Fruit fly (Drosophila melanogaster) whole organism, wandering third instar larva: ENCODE measurements around the gene CG32075.

Source experiments
- Abd-B ChIP-seq: fragments of >200 bp; optimal IDR thresholded peaks from 2 replicates; lab custom pipeline; 2017; ENCODE audit warnings: missing biosample characterization, missing genetic modification characterization
- CG32264 ChIP-seq: fragments of 200-800 bp; sonication (Bioruptor generic); optimal IDR thresholded peaks from 2 replicates; lab custom pipeline; 2016; ENCODE audit warnings: missing biosample characterization, missing genetic modification characterization
- CG9705 ChIP-seq: fragments of 200-800 bp; sonication (Bioruptor generic); optimal IDR thresholded peaks from 2 replicates; lab custom pipeline; 2018; ENCODE audit warnings: missing biosample characterization, mild to moderate bottlenecking, missing genetic modification characterization
- CrebA ChIP-seq: fragments of 200-800 bp; sonication (Bioruptor generic); optimal IDR thresholded peaks from 2 replicates; lab custom pipeline; 2016; ENCODE audit warnings: missing biosample characterization, mild to moderate bottlenecking, missing genetic modification characterization, borderline replicate concordance
- Dfd ChIP-seq: fragments of >200 bp; optimal IDR thresholded peaks from 2 replicates; lab custom pipeline; 2017; ENCODE audit warnings: missing biosample characterization, missing genetic modification characterization
- HLH106 ChIP-seq: fragments of 200-800 bp; optimal IDR thresholded peaks from 3 replicates; lab custom pipeline; 2019; ENCODE audit warnings: missing biosample characterization, mild to moderate bottlenecking, missing genetic modification characterization, moderate library complexity
- Hnf4 ChIP-seq: fragments of 200-800 bp; sonication (Bioruptor generic); optimal IDR thresholded peaks from 2 replicates; lab custom pipeline; 2016; ENCODE audit warnings: missing biosample characterization, mild to moderate bottlenecking, missing genetic modification characterization
- Hr83 ChIP-seq: fragments of 200-300 bp; sonication (Bioruptor generic); optimal IDR thresholded peaks from 2 replicates; lab custom pipeline; 2016; ENCODE audit warnings: missing biosample characterization, mild to moderate bottlenecking, missing genetic modification characterization, moderate library complexity; ENCODE audit not compliant: poor library complexity, severe bottlenecking
- Myc ChIP-seq: fragments of >200 bp; optimal IDR thresholded peaks from 2 replicates; lab custom pipeline; 2017
- N ChIP-seq: fragments of >200 bp; optimal IDR thresholded peaks from 2 replicates; lab custom pipeline; 2018; ENCODE audit warnings: missing biosample characterization, missing external identifiers, missing genetic modification characterization
- OdsH ChIP-seq: fragments of 200-800 bp; sonication (Bioruptor generic); optimal IDR thresholded peaks from 2 replicates; lab custom pipeline; 2016; ENCODE audit warnings: missing biosample characterization, mild to moderate bottlenecking, missing genetic modification characterization
- Rel ChIP-seq, 2 experiments: fragments of 200-800 bp; sonication (Bioruptor generic) in 1 of 2; optimal IDR thresholded peaks; 2 replicates in 1 of 2; 3 replicates in 1 of 2; lab custom pipeline; 2016 to 2019; ENCODE audit warnings: mild to moderate bottlenecking in 2 of 2, missing biosample characterization in 2 of 2, missing genetic modification characterization in 2 of 2, moderate library complexity in 1 of 2
- Sp1 ChIP-seq: fragments of 200-800 bp; sonication (Bioruptor generic); optimal IDR thresholded peaks from 3 replicates; lab custom pipeline; 2019; ENCODE audit warnings: missing biosample characterization, mild to moderate bottlenecking, missing genetic modification characterization, moderate library complexity
- br ChIP-seq: fragments of 200-800 bp; sonication (Bioruptor generic); optimal IDR thresholded peaks from 2 replicates; lab custom pipeline; 2016; ENCODE audit warnings: missing biosample characterization, missing genetic modification characterization
- brk ChIP-seq: fragments of 200-800 bp; sonication (Bioruptor generic); optimal IDR thresholded peaks from 2 replicates; lab custom pipeline; 2016; ENCODE audit warnings: missing biosample characterization, mild to moderate bottlenecking, missing genetic modification characterization
- dmrt93B ChIP-seq: fragments of 200-800 bp; sonication (Bioruptor generic); optimal IDR thresholded peaks from 2 replicates; lab custom pipeline; 2018; ENCODE audit warnings: missing biosample characterization, mild to moderate bottlenecking, missing genetic modification characterization
- dsf ChIP-seq: sonication (Bioruptor generic); optimal IDR thresholded peaks from 2 replicates; lab custom pipeline; 2016; ENCODE audit warnings: missing biosample characterization, missing genetic modification characterization, borderline replicate concordance
- ey ChIP-seq: fragments of 200-800 bp; sonication (Bioruptor generic); optimal IDR thresholded peaks from 2 replicates; lab custom pipeline; 2016; ENCODE audit warnings: missing biosample characterization, missing genetic modification characterization
- foxo ChIP-seq, 2 experiments: fragments of 200-800 bp; sonication (Bioruptor generic); optimal IDR thresholded peaks; 2 replicates in 1 of 2; 3 replicates in 1 of 2; lab custom pipeline; 2016 to 2017; ENCODE audit warnings: missing biosample characterization in 2 of 2, missing genetic modification characterization in 2 of 2
- fru ChIP-seq: fragments of 200-800 bp; sonication (Bioruptor generic); optimal IDR thresholded peaks from 3 replicates; lab custom pipeline; 2016; ENCODE audit warnings: missing biosample characterization, mild to moderate bottlenecking, missing genetic modification characterization
- lola ChIP-seq: fragments of >200 bp; optimal IDR thresholded peaks from 2 replicates; lab custom pipeline; 2017; ENCODE audit warnings: missing biosample characterization, missing genetic modification characterization
- rgr ChIP-seq: fragments of 200-800 bp; sonication (Bioruptor generic); optimal IDR thresholded peaks from 3 replicates; lab custom pipeline; 2016; ENCODE audit warnings: missing biosample characterization, mild to moderate bottlenecking, missing genetic modification characterization
- sage ChIP-seq: fragments of 200-800 bp; sonication (Bioruptor generic); optimal IDR thresholded peaks from 2 replicates; lab custom pipeline; 2016; ENCODE audit warnings: missing biosample characterization, mild to moderate bottlenecking, missing genetic modification characterization
- tai ChIP-seq: sonication (Bioruptor generic); optimal IDR thresholded peaks from 2 replicates; lab custom pipeline; 2016; ENCODE audit warnings: missing biosample characterization, missing genetic modification characterization
- usp ChIP-seq: fragments of >200 bp; optimal IDR thresholded peaks from 2 replicates; lab custom pipeline; 2017; ENCODE audit warnings: missing biosample characterization, missing genetic modification characterization
- woc ChIP-seq: sonication (Bioruptor generic); optimal IDR thresholded peaks from 2 replicates; lab custom pipeline; 2016; ENCODE audit warnings: missing biosample characterization, mild to moderate bottlenecking, missing genetic modification characterization

Gene CG32075

dm6 chr3L:11033327-11033975, 31.3 kb downstream of the CG32075 start (continued):
- no peak for TF ChIP-seq dsf (GFP tag; lab: Kevin White, UChicago)
- no peak for TF ChIP-seq Myc (lab: Kevin White, UChicago)
- peak; percentile 32 for TF ChIP-seq dmrt93B (GFP tag; lab: Kevin White, UChicago)
- TF ChIP-seq ey = peak; percentile 57
- no peak for TF ChIP-seq Dfd
- TF ChIP-seq lola = no peak
- TF ChIP-seq tai (GFP tag; lab: Kevin White, UChicago) = no peak
- no peak for TF ChIP-seq Rel (GFP tag; optimal IDR thresholded peaks at IDR 0.05; lab: Kevin White, UChicago)
- TF ChIP-seq Rel (tag; optimal IDR thresholded peaks at IDR 0.05; lab: Kevin White, UChicago) = peak; percentile 6
- TF ChIP-seq brk (GFP tag; lab: Kevin White, UChicago) = peak; percentile 72

DNA sequence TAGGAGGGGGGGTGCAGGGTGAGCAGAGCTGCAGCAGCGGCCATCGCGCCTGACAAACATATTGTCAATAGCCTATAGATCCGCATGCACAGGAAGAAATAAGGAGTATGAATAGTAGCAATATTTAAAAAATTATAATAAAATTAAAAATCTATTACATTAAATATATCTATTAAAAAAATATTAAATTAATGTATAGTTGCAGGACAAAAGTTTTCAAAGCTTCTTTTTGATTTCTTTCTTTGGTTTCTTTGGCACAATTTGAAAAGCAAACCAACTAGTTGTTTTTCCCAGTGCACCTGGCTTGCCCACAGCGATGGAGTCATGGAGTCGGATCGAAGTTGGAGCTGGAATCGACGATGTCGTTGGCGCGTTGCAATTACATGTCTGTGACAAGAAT, 33.0 kb downstream of the CG32075 start:
- peak in 1 of 2 experiments; percentile 11 for TF ChIP-seq foxo (GFP tag; optimal IDR thresholded peaks at IDR 0.05; lab: Kevin White, UChicago)
- peak; percentile 6 for TF ChIP-seq HLH106 (tag; lab: Kevin White, UChicago)
- no peak for TF ChIP-seq Dfd
- no peak for TF ChIP-seq rgr (GFP tag; lab: Kevin White, UChicago)

dm6 chr3L:11027279-11027678, 37.5 kb downstream of the CG32075 start, which contains the start of gene CG32081:
TSS of gene CG32081 (plus strand) at chr3L:11027579.
- no peak for TF ChIP-seq Abd-B (GFP tag; lab: Kevin White, UChicago)
- no peak for TF ChIP-seq ey
- TF ChIP-seq OdsH (GFP tag; lab: Kevin White, UChicago) = no peak
- TF ChIP-seq br (GFP tag; lab: Kevin White, UChicago) = no peak
- TF ChIP-seq Sp1 = no peak
- no peak for TF ChIP-seq Myc (lab: Kevin White, UChicago)
- no peak for TF ChIP-seq woc (GFP tag; lab: Kevin White, UChicago)
- TF ChIP-seq foxo (GFP tag; optimal IDR thresholded peaks at IDR 0.05; lab: Kevin White, UChicago) = no peak
- no peak for TF ChIP-seq HLH106 (tag; lab: Kevin White, UChicago)
- TF ChIP-seq, all 38 proteins: peak for 0

DNA sequence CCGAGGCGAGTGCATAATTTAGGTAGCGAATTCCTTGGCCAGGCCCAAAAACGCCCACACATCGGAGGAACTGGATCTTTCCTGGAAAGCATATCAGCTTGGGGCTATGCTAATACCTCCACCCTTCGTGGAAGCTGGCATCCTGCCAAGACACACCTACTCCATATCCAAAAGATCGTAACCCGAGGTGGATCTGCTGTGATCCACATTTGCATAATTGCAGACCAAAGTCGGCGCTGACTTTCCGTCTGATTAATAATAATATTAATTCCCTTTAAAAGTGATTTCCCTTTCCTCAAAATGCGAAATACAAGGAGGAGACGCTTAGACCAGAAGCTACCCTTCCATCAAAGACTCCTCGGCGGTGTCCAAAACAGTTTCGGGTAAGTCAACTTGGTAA, 39.5 kb downstream of the CG32075 start, which contains the start of gene CG32079:
TSS of gene CG32079 (plus strand) at position 301 of the 400 bp plus-strand sequence.
- no peak for TF ChIP-seq br (GFP tag; lab: Kevin White, UChicago)
- TF ChIP-seq Dfd = no peak
- no peak for TF ChIP-seq HLH106 (tag; lab: Kevin White, UChicago)

- TF ChIP-seq CG32264 (GFP tag; lab: Kevin White, UChicago) (no peak), usp (GFP tag; lab: Kevin White, UChicago) (no peak), Abd-B (GFP tag; lab: Kevin White, UChicago) (no peak), Hnf4 (GFP tag; lab: Kevin White, UChicago) (no peak), fru (no peak), Hr83 (GFP tag; lab: Kevin White, UChicago) (no peak), CrebA (no peak)
- TF ChIP-seq, all 38 proteins: peak for 0
Observed at dm6 chr3L:11023235-11023634, 41.5 kb downstream of the CG32075 start, which contains the start of gene Fad2. TSS of gene Fad2 (plus strand) at chr3L:11023535.

- TF ChIP-seq usp (GFP tag; lab: Kevin White, UChicago) = no peak
- TF ChIP-seq Dfd = peak; percentile 58
Observed at dm6 chr3L:11021958-11022357, 42.8 kb downstream of the CG32075 start.

DNA sequence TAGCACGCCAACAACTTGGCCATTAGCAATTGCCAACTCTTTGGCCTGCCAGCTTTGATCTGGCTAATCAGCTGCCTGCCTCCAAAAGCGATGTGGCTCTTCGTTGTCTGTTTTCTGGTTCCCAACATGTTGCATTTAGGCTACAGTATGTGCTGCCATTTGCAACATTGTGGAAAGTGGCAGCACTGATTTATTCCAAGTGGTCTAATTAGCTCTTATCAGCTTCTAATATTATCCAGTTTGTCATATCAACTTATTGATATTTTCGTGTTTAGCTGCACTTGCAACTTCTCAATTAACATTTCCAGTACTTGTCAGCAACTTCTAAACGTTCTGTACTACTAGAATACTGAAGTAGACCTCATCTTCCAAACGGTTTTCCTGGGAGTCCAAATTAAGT, 44.7 kb downstream of the CG32075 start:
- TF ChIP-seq Rel (GFP tag; optimal IDR thresholded peaks at IDR 0.05; lab: Kevin White, UChicago) (no peak), Rel (tag; optimal IDR thresholded peaks at IDR 0.05; lab: Kevin White, UChicago) (no peak), rgr (GFP tag; lab: Kevin White, UChicago) (no peak), CG9705 (GFP tag; lab: Kevin White, UChicago) (no peak), N (GFP tag; lab: Kevin White, UChicago) (no peak), sage (GFP tag; lab: Kevin White, UChicago) (no peak), tai (GFP tag; lab: Kevin White, UChicago) (no peak), fru (no peak)
